Fruit fly (Drosophila melanogaster) whole organism, embryonic: Measurements from ENCODE around the gene CG8509.
A peak's percentile ranks its signal among the peaks of the same experiment; 100 is the strongest.

Experiments
- B-H2 ChIP-seq: fragments of 200-800 bp; sonication (Bioruptor generic); optimal IDR thresholded peaks from 2 replicates; lab custom pipeline; 2018; ENCODE audit warnings: missing biosample characterization, mild to moderate bottlenecking, missing genetic modification characterization
- BtbVII ChIP-seq: fragments of 200-800 bp; sonication (Bioruptor generic); optimal IDR thresholded peaks from 3 replicates; lab custom pipeline; 2017; ENCODE audit warnings: missing biosample characterization, mild to moderate bottlenecking, missing genetic modification characterization
- Bteb2 ChIP-seq: fragments of 200-800 bp; sonication (Bioruptor generic); optimal IDR thresholded peaks from 2 replicates; lab custom pipeline; 2016; ENCODE audit warnings: missing biosample characterization, missing genetic modification characterization
- CG10267 ChIP-seq: fragments of 200-800 bp; sonication (Bioruptor generic); optimal IDR thresholded peaks from 2 replicates; lab custom pipeline; 2018; ENCODE audit warnings: missing biosample characterization, mild to moderate bottlenecking, missing genetic modification characterization, moderate library complexity
- CG11093 ChIP-seq: fragments of 200-800 bp; sonication (Bioruptor generic); IDR thresholded peaks from 3 replicates; pipeline ENCODE4 v1.3.6; 2022; ENCODE audit warnings: missing biosample characterization, missing genetic modification characterization
- CG11504 ChIP-seq: fragments of 200-800 bp; sonication (Bioruptor generic); optimal IDR thresholded peaks from 3 replicates; lab custom pipeline; 2019; ENCODE audit warnings: missing biosample characterization, mild to moderate bottlenecking, missing genetic modification characterization, moderate library complexity
- CG13894 ChIP-seq: fragments of 200-800 bp; sonication (Bioruptor generic); optimal IDR thresholded peaks from 3 replicates; lab custom pipeline; 2018; ENCODE audit warnings: missing biosample characterization, mild to moderate bottlenecking, missing genetic modification characterization, moderate library complexity
- CG14014 ChIP-seq: fragments of 200-800 bp; sonication (Bioruptor generic); IDR thresholded peaks from 2 replicates; pipeline ENCODE4 v1.3.6; 2022; ENCODE audit warnings: missing biosample characterization, missing genetic modification characterization
- CG15269 ChIP-seq: fragments of 200-800 bp; sonication (Bioruptor generic); optimal IDR thresholded peaks from 2 replicates; lab custom pipeline; 2018; ENCODE audit warnings: missing biosample characterization, mild to moderate bottlenecking, missing genetic modification characterization, moderate library complexity
- CG17612 ChIP-seq: fragments of 200-800 bp; sonication (Bioruptor generic); IDR thresholded peaks from 2 replicates; pipeline ENCODE4 v1.3.6; 2022; ENCODE audit warnings: missing biosample characterization, missing genetic modification characterization
- CG30431 ChIP-seq: fragments of 200-800 bp; sonication (Bioruptor generic); optimal IDR thresholded peaks from 2 replicates; lab custom pipeline; 2017; ENCODE audit warnings: missing biosample characterization, missing genetic modification characterization
- CG3065 ChIP-seq: fragments of 200-800 bp; sonication (Bioruptor generic); optimal IDR thresholded peaks from 2 replicates; lab custom pipeline; 2016; ENCODE audit warnings: missing biosample characterization, missing genetic modification characterization
- CG31441 ChIP-seq: fragments of 200-800 bp; sonication (Bioruptor generic); IDR thresholded peaks from 2 replicates; pipeline ENCODE4 v1.3.6; 2022; ENCODE audit warnings: missing biosample characterization, missing genetic modification characterization
- CG5245 ChIP-seq: fragments of 200-800 bp; sonication (Bioruptor generic); optimal IDR thresholded peaks from 3 replicates; lab custom pipeline; 2016; ENCODE audit warnings: missing biosample characterization, missing genetic modification characterization
- CG6791 ChIP-seq: fragments of 200-800 bp; sonication (Bioruptor generic); IDR thresholded peaks from 3 replicates; pipeline ENCODE4 v1.3.6; 2022; ENCODE audit warnings: missing biosample characterization, missing genetic modification characterization; ENCODE audit not compliant: partially characterized antibody
- CG8478 ChIP-seq: fragments of >200 bp; optimal IDR thresholded peaks from 2 replicates; lab custom pipeline; 2018
- CG8765 ChIP-seq: fragments of 200-800 bp; sonication (Bioruptor generic); IDR thresholded peaks from 2 replicates; pipeline ENCODE4 v1.3.6; 2022; ENCODE audit warnings: missing biosample characterization, missing genetic modification characterization
- D19B ChIP-seq: fragments of 200-800 bp; sonication (Bioruptor generic); optimal IDR thresholded peaks from 2 replicates; lab custom pipeline; 2017; ENCODE audit warnings: missing biosample characterization, mild to moderate bottlenecking, missing genetic modification characterization
- Dbx ChIP-seq: fragments of 200-800 bp; sonication (Bioruptor generic); IDR thresholded peaks from 3 replicates; pipeline ENCODE4 v1.3.6; 2022; ENCODE audit warnings: missing biosample characterization, missing genetic modification characterization
- Fer2 ChIP-seq: fragments of 200-800 bp; sonication (Bioruptor generic); optimal IDR thresholded peaks from 2 replicates; lab custom pipeline; 2018; ENCODE audit warnings: missing biosample characterization, mild to moderate bottlenecking, missing genetic modification characterization, moderate library complexity
- HLH4C ChIP-seq: fragments of 200-800 bp; sonication (Bioruptor generic); IDR thresholded peaks from 3 replicates; pipeline ENCODE4 v1.3.6; 2022; ENCODE audit warnings: missing biosample characterization, missing genetic modification characterization; ENCODE audit not compliant: partially characterized antibody
- Hsf ChIP-seq: fragments of 200-800 bp; sonication (Bioruptor generic); optimal IDR thresholded peaks from 3 replicates; lab custom pipeline; 2016; ENCODE audit warnings: missing biosample characterization, missing genetic modification characterization
- NC2α ChIP-seq: fragments of 200-800 bp; sonication (Bioruptor generic); optimal IDR thresholded peaks from 2 replicates; lab custom pipeline; 2016; ENCODE audit warnings: missing biosample characterization, missing genetic modification characterization
- Opbp ChIP-seq: fragments of 200-800 bp; sonication (Bioruptor generic); IDR thresholded peaks from 3 replicates; pipeline ENCODE4 v1.3.6; 2022; ENCODE audit warnings: missing biosample characterization, missing genetic modification characterization; ENCODE audit not compliant: partially characterized antibody
- Optix ChIP-seq: fragments of 200-800 bp; sonication (Bioruptor generic); IDR thresholded peaks from 3 replicates; pipeline ENCODE4 v1.3.6; 2022; ENCODE audit warnings: missing biosample characterization, missing genetic modification characterization
- PHDP ChIP-seq: fragments of 200-800 bp; sonication (Bioruptor generic); optimal IDR thresholded peaks from 3 replicates; lab custom pipeline; 2018; ENCODE audit warnings: missing biosample characterization, mild to moderate bottlenecking, missing genetic modification characterization, moderate library complexity
- Sin3A ChIP-seq: fragments of >200 bp; optimal IDR thresholded peaks from 2 replicates; lab custom pipeline; 2018
- Sry-β ChIP-seq: fragments of 200-800 bp; sonication (Bioruptor generic); optimal IDR thresholded peaks from 2 replicates; lab custom pipeline; 2018; ENCODE audit warnings: missing biosample characterization, mild to moderate bottlenecking, missing genetic modification characterization, moderate library complexity
- Trl ChIP-seq, 3 experiments: fragments of >200 bp in 2 of 3; fragments of 200-800 bp in 1 of 3; sonication (Bioruptor generic) in 1 of 3; optimal IDR thresholded peaks; 2 replicates in 1 of 3; 3 replicates in 2 of 3; lab custom pipeline; 2016 to 2017; ENCODE audit warnings: missing biosample characterization in 1 of 3, missing genetic modification characterization in 1 of 3
- Usf ChIP-seq: fragments of 200-800 bp; sonication (Bioruptor generic); optimal IDR thresholded peaks from 2 replicates; lab custom pipeline; 2017; ENCODE audit warnings: missing genotype, missing biosample characterization, missing genetic modification characterization
- Xbp1 ChIP-seq: fragments of 200-800 bp; sonication (Bioruptor generic); optimal IDR thresholded peaks from 3 replicates; lab custom pipeline; 2016; ENCODE audit warnings: missing biosample characterization, mild to moderate bottlenecking, missing genetic modification characterization
- bcd ChIP-seq: fragments of 200-800 bp; sonication (Bioruptor generic); optimal IDR thresholded peaks from 2 replicates; lab custom pipeline; 2017; ENCODE audit warnings: missing biosample characterization, mild to moderate bottlenecking, missing genetic modification characterization
- bsh ChIP-seq, 2 experiments: fragments of 200-800 bp; sonication (Bioruptor generic); optimal IDR thresholded peaks; 2 replicates each; lab custom pipeline; 2017 to 2018; ENCODE audit warnings: mild to moderate bottlenecking in 2 of 2, missing biosample characterization in 2 of 2, missing genetic modification characterization in 2 of 2, moderate library complexity in 1 of 2
- btn ChIP-seq: fragments of 200-800 bp; sonication (Bioruptor generic); optimal IDR thresholded peaks from 2 replicates; lab custom pipeline; 2016; ENCODE audit warnings: missing biosample characterization, missing genetic modification characterization
- cad ChIP-seq: fragments of >200 bp; optimal IDR thresholded peaks from 2 replicates; lab custom pipeline; 2017; ENCODE audit warnings: missing biosample characterization, missing genetic modification characterization
- cato ChIP-seq: fragments of 200-800 bp; sonication (Bioruptor generic); optimal IDR thresholded peaks from 2 replicates; lab custom pipeline; 2016; ENCODE audit warnings: missing biosample characterization, missing genetic modification characterization, borderline replicate concordance
- cg ChIP-seq: fragments of 200-800 bp; sonication (Bioruptor generic); optimal IDR thresholded peaks from 3 replicates; lab custom pipeline; 2019; ENCODE audit warnings: missing biosample characterization, mild to moderate bottlenecking, missing genetic modification characterization, moderate library complexity
- corto ChIP-seq: fragments of 200-800 bp; sonication (Bioruptor generic); optimal IDR thresholded peaks from 2 replicates; lab custom pipeline; 2016; ENCODE audit warnings: missing biosample characterization, mild to moderate bottlenecking, missing genetic modification characterization, moderate library complexity
- emc ChIP-seq: fragments of 200-800 bp; sonication (Bioruptor generic); optimal IDR thresholded peaks from 2 replicates; lab custom pipeline; 2016; ENCODE audit warnings: missing biosample characterization, missing genetic modification characterization
- grn ChIP-seq: fragments of 200-800 bp; sonication (Bioruptor generic); optimal IDR thresholded peaks from 3 replicates; lab custom pipeline; 2017; ENCODE audit warnings: missing biosample characterization, missing genetic modification characterization
- ind ChIP-seq: fragments of 200-800 bp; sonication (Bioruptor generic); optimal IDR thresholded peaks from 3 replicates; lab custom pipeline; 2016; ENCODE audit warnings: missing biosample characterization, missing genetic modification characterization
- insv ChIP-seq, 2 experiments: fragments of 200-800 bp; sonication (Bioruptor generic); optimal IDR thresholded peaks; 3 replicates each; lab custom pipeline; 2016 to 2018; ENCODE audit warnings: missing biosample characterization in 2 of 2, missing genetic modification characterization in 2 of 2
- jumu ChIP-seq: fragments of 200-800 bp; sonication (Bioruptor generic); optimal IDR thresholded peaks from 3 replicates; lab custom pipeline; 2016; ENCODE audit warnings: missing biosample characterization, missing genetic modification characterization
- lab ChIP-seq: fragments of 200-800 bp; sonication (Bioruptor generic); optimal IDR thresholded peaks from 3 replicates; lab custom pipeline; 2017; ENCODE audit warnings: missing biosample characterization, missing genetic modification characterization, mild to moderate bottlenecking, moderate library complexity, missing genetic modification reagents
- lbe ChIP-seq: fragments of 200-800 bp; sonication (Bioruptor generic); optimal IDR thresholded peaks from 2 replicates; lab custom pipeline; 2016; ENCODE audit warnings: missing biosample characterization, mild to moderate bottlenecking, missing genetic modification characterization
- luna ChIP-seq: fragments of 200-800 bp; sonication (Bioruptor generic); optimal IDR thresholded peaks from 2 replicates; lab custom pipeline; 2016; ENCODE audit warnings: missing biosample characterization, missing genetic modification characterization
- mam ChIP-seq: fragments of 200-800 bp; sonication (Bioruptor generic); optimal IDR thresholded peaks from 3 replicates; lab custom pipeline; 2016; ENCODE audit warnings: missing biosample characterization, missing genetic modification characterization
- nerfin-2 ChIP-seq: fragments of 200-800 bp; sonication (Bioruptor generic); IDR thresholded peaks from 2 replicates; pipeline ENCODE4 v1.3.6; 2022; ENCODE audit warnings: missing biosample characterization, missing genetic modification characterization; ENCODE audit not compliant: partially characterized antibody
- org-1 ChIP-seq: fragments of 200-800 bp; sonication (Bioruptor generic); optimal IDR thresholded peaks from 2 replicates; lab custom pipeline; 2017; ENCODE audit warnings: missing biosample characterization, missing genetic modification characterization
- slou ChIP-seq: fragments of 200-800 bp; sonication (Bioruptor generic); optimal IDR thresholded peaks from 3 replicates; lab custom pipeline; 2016; ENCODE audit warnings: missing biosample characterization, missing genetic modification characterization
- tin ChIP-seq: fragments of 200-800 bp; sonication (Bioruptor generic); optimal IDR thresholded peaks from 3 replicates; lab custom pipeline; 2016; ENCODE audit warnings: missing biosample characterization, missing genetic modification characterization

Gene CG8509

DNA sequence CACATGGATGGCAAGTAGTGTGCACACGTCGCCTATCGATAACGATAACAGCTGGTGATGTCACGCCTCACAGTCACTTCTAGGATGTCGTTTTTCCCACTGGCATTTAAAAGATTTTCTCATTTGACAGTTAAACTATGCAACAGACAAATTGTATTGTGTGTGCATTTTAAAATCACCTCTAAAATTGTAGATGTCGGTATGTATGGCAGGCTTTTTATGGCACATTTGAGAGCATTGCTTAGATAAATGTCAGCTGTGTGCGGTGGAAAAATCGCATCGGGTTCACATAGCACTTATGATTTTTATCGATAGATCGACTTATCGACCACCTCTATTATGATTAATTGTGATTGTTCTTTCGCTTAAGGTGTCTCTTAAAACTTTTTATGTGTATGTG lies 34.8 kb downstream of the CG8509 start, which contains the start of the genes ArgRS and CG8578 (continued):
- TF ChIP-seq CG11504 (no peak), ind (GFP tag; lab: Kevin White, UChicago) (peak; percentile 28), grn (GFP tag; lab: Kevin White, UChicago) (no peak), PHDP (tag; lab: Kevin White, UChicago) (peak; percentile 10), btn (GFP tag; lab: Kevin White, UChicago) (no peak), Bteb2 (GFP tag; lab: Kevin White, UChicago) (peak; percentile 16), insv (GFP tag; optimal IDR thresholded peaks at IDR 0.05; lab: Kevin White, UChicago) (peak in 1 of 2 experiments; percentile 40), CG10267 (tag; lab: Kevin White, UChicago) (peak; percentile 23), CG8478 (lab: Kevin White, UChicago) (no peak), cg (peak; percentile 26), CG11093 (peak; percentile 71; the same call in 2 of the 3 replicates), CG17612 (no peak), BtbVII (GFP tag; lab: Kevin White, UChicago) (no peak), lbe (GFP tag; lab: Kevin White, UChicago) (no peak), org-1 (GFP tag; lab: Kevin White, UChicago) (no peak), CG14014 (GFP tag; lab: Robert Waterston, UW) (no peak; the same call in 1 of the 2 replicates), luna (GFP tag; lab: Kevin White, UChicago) (peak; percentile 57), Usf (GFP tag; lab: Kevin White, UChicago) (no peak), corto (GFP tag; lab: Kevin White, UChicago) (no peak), CG3065 (GFP tag; lab: Kevin White, UChicago) (no peak), Opbp (GFP tag; lab: Robert Waterston, UW) (peak; percentile 71; the same call in 2 of the 3 replicates), CG5245 (GFP tag; lab: Kevin White, UChicago) (no peak), emc (GFP tag; lab: Kevin White, UChicago) (no peak), CG8765 (GFP tag; lab: Robert Waterston, UW) (peak; percentile 56; the same call in 1 of the 2 replicates), CG6791 (GFP tag; lab: Robert Waterston, UW) (peak; percentile 66; the same call in 2 of the 3 replicates), CG31441 (GFP tag; lab: Robert Waterston, UW) (peak; percentile 80), Optix (GFP tag; lab: Robert Waterston, UW) (0 out of 3 replicates have a peak, but pooled peaks have one; percentile 27), slou (GFP tag; lab: Kevin White, UChicago) (peak; percentile 59), Dbx (GFP tag; lab: Robert Waterston, UW) (no peak), Hsf (GFP tag; lab: Kevin White, UChicago) (peak; percentile 37), NC2α (GFP tag; lab: Kevin White, UChicago) (no peak), CG13894 (tag; lab: Kevin White, UChicago) (no peak), jumu (peak; percentile 90), cato (no peak), D19B (GFP tag; lab: Kevin White, UChicago) (peak; percentile 10), Fer2 (tag; lab: Kevin White, UChicago) (no peak), B-H2 (GFP tag; lab: Kevin White, UChicago) (peak; percentile 13), Trl (optimal IDR thresholded peaks at IDR 0.05; lab: Kevin White, UChicago) (no peak), Trl (GFP tag; optimal IDR thresholded peaks at IDR 0.05; lab: Kevin White, UChicago) (peak; percentile 82), tin (GFP tag; lab: Kevin White, UChicago) (peak; percentile 24), nerfin-2 (peak; percentile 81), Sin3A (peak; percentile 96), lab (GFP tag; lab: Kevin White, UChicago) (no peak), Xbp1 (peak; percentile 52), CG15269 (no peak), HLH4C (GFP tag; lab: Robert Waterston, UW) (peak; percentile 90), cad (no peak), bcd (GFP tag; lab: Kevin White, UChicago) (no peak), CG30431 (no peak), bsh (GFP tag; optimal IDR thresholded peaks at IDR 0.05; lab: Kevin White, UChicago) (peak in 1 of 2 experiments; percentile 6), Sry-β (GFP tag; lab: Kevin White, UChicago) (peak; percentile 28), mam (peak; percentile 91)
